Worm (Caenorhabditis elegans): ENCODE data around the gene F46G11.6.

ce11 chrX:5818176-5818575 lies 31.9 kb downstream of the F46G11.6 start:
- no peak for TF ChIP-seq snpc-4 (tag; optimal IDR thresholded peaks at IDR 0.05)
- TF ChIP-seq nhr-12 (tag; optimal IDR thresholded peaks at IDR 0.05): no peak
- no peak for TF ChIP-seq nhr-76 (tag; optimal IDR thresholded peaks at IDR 0.05)
- TF ChIP-seq tbx-8 (GFP tag; optimal IDR thresholded peaks at IDR 0.05): no peak
- TF ChIP-seq elt-3 (tag; optimal IDR thresholded peaks at IDR 0.05): no peak
- TF ChIP-seq lsy-2 (tag; optimal IDR thresholded peaks at IDR 0.05): no peak
